Worm (Caenorhabditis elegans): Measurements from ENCODE around the gene lgg-2.

Gene lgg-2

ce11 chrIV:10894255-10894654 lies 41.4 kb downstream of the lgg-2 start, which contains the start of gene srlf-14:
Gene srlf-14 (minus strand): TSS chrIV:10894355.
- no peak for TF ChIP-seq F22D6.2 (tag; optimal IDR thresholded peaks at IDR 0.05)
- TF ChIP-seq hlh-26 (GFP tag; conservative IDR thresholded peaks at IDR 0.05) = no peak
- TF ChIP-seq lsl-1 (GFP tag; optimal IDR thresholded peaks at IDR 0.05) = no peak
- no peak for TF ChIP-seq D2030.7 (GFP tag; IDR thresholded peaks at IDR 0.05)
- no peak for TF ChIP-seq ztf-28 (GFP tag; IDR thresholded peaks at IDR 0.05)
- TF ChIP-seq ztf-6 (GFP tag; IDR thresholded peaks at IDR 0.05) = no peak
- TF ChIP-seq ceh-27 (GFP tag; optimal IDR thresholded peaks at IDR 0.05) = no peak
- TF ChIP-seq egl-18 (GFP tag; IDR thresholded peaks at IDR 0.05) = no peak
- no peak for TF ChIP-seq nhr-27 (tag; optimal IDR thresholded peaks at IDR 0.05)
- TF ChIP-seq ceh-91 (GFP tag; IDR thresholded peaks at IDR 0.05) = no peak
- TF ChIP-seq cebp-1 (GFP tag; IDR thresholded peaks at IDR 0.05) = no peak
- no peak for TF ChIP-seq cebp-1 (tag; optimal IDR thresholded peaks at IDR 0.05)
- no peak for TF ChIP-seq zfh-2 (GFP tag; conservative IDR thresholded peaks at IDR 0.05)
- no peak for TF ChIP-seq athp-1 (tag; optimal IDR thresholded peaks at IDR 0.05)
- no peak for TF ChIP-seq madf-3 (GFP tag; IDR thresholded peaks at IDR 0.05)
- no peak for TF ChIP-seq F57C9.4 (tag; optimal IDR thresholded peaks at IDR 0.05)

ce11 chrIV:10891993-10892392 lies 43.7 kb downstream of the lgg-2 start, which contains the start of gene srlf-12:
Gene srlf-12 (minus strand): TSS chrIV:10892093.
- TF ChIP-seq egl-44 (GFP tag; IDR thresholded peaks at IDR 0.05) (no peak), nhr-27 (tag; optimal IDR thresholded peaks at IDR 0.05) (no peak), sdz-38 (tag; optimal IDR thresholded peaks at IDR 0.05) (no peak), attf-3 (GFP tag; conservative IDR thresholded peaks at IDR 0.05) (no peak), hmg-20 (GFP tag; IDR thresholded peaks at IDR 0.05) (no peak), ccch-3 (GFP tag; optimal IDR thresholded peaks at IDR 0.05) (no peak), hrde-1 (tag; optimal IDR thresholded peaks at IDR 0.05; ENCODE audit: borderline replicate concordance) (no peak), pbrm-1 (GFP tag; IDR thresholded peaks at IDR 0.05) (no peak), Y95B8A.8 (GFP tag; IDR thresholded peaks at IDR 0.05) (no peak), ztf-18 (tag; optimal IDR thresholded peaks at IDR 0.05) (no peak), lag-1 (GFP tag; IDR thresholded peaks at IDR 0.05) (no peak), lin-26 (GFP tag; IDR thresholded peaks at IDR 0.05) (no peak), F49E8.2 (tag; optimal IDR thresholded peaks at IDR 0.05; ENCODE audit: insufficient read depth) (no peak), F10E7.11 (tag; optimal IDR thresholded peaks at IDR 0.05) (no peak), snpc-3.4 (tag; optimal IDR thresholded peaks at IDR 0.05) (no peak), ceh-79 (tag; optimal IDR thresholded peaks at IDR 0.05) (no peak), C06A6.2 (GFP tag; conservative IDR thresholded peaks at IDR 0.05) (no peak), madf-3 (GFP tag; IDR thresholded peaks at IDR 0.05) (no peak), athp-1 (tag; optimal IDR thresholded peaks at IDR 0.05) (no peak)

- no peak for TF ChIP-seq nhr-27 (tag; optimal IDR thresholded peaks at IDR 0.05)
Measured at ce11 chrIV:10889820-10890462, 45.8 kb downstream of the lgg-2 start, which contains the start of gene F13E9.15. Gene F13E9.15 (minus strand): TSS chrIV:10889870.

- TF ChIP-seq Y79H2A.3 (GFP tag; conservative IDR thresholded peaks at IDR 0.05) (no peak), ztf-25 (GFP tag; IDR thresholded peaks at IDR 0.05) (no peak), hmg-20 (GFP tag; IDR thresholded peaks at IDR 0.05) (no peak), ztf-18 (tag; optimal IDR thresholded peaks at IDR 0.05) (no peak), nfyb-1 (GFP tag; IDR thresholded peaks at IDR 0.05) (no peak), fkh-3 (tag; optimal IDR thresholded peaks at IDR 0.05) (no peak), hsf-1 (GFP tag; IDR thresholded peaks at IDR 0.05) (no peak), lir-1 (GFP tag; conservative IDR thresholded peaks at IDR 0.05) (no peak), F23B12.7 (tag; optimal IDR thresholded peaks at IDR 0.05; ENCODE audit: insufficient read depth) (no peak), B0019.2 (GFP tag; conservative IDR thresholded peaks at IDR 0.05) (no peak), dox-1 (GFP tag; IDR thresholded peaks at IDR 0.05) (no peak), T07F8.4 (tag; optimal IDR thresholded peaks at IDR 0.05) (no peak), rcor-1 (GFP tag; IDR thresholded peaks at IDR 0.05) (no peak)
Measured at ce11 chrIV:10887285-10887684, 48.4 kb downstream of the lgg-2 start, which contains the start of gene F13E9.16. Gene F13E9.16 (minus strand): TSS chrIV:10887385.

Data from whole organism, young adult.